Worm (Caenorhabditis elegans) whole organism, L2 larva: Measurements from ENCODE around the gene F41D9.2.

Experiments
- C34F6.9 ChIP-seq: fragments of 150-350 bp; optimal IDR thresholded peaks from 2 replicates; lab custom pipeline; 2014; ENCODE audit warnings: missing biosample characterization, missing genetic modification characterization
- F13H6.1 ChIP-seq: sonication (generic microtip); optimal IDR thresholded peaks from 2 replicates; lab custom pipeline; 2016; ENCODE audit warnings: missing genetic modification characterization, missing compliant biosample characterization
- R02D3.7 ChIP-seq: fragments of 150-350 bp; optimal IDR thresholded peaks from 2 replicates; lab custom pipeline; 2014; ENCODE audit warnings: missing biosample characterization, missing genetic modification characterization
- Y55F3AM.14 ChIP-seq: fragments of 200-800 bp; sonication (Bioruptor generic); optimal IDR thresholded peaks from 2 replicates; lab custom pipeline; 2018; ENCODE audit warnings: mild to moderate bottlenecking, missing genetic modification characterization, missing compliant biosample characterization
- ZK546.5 ChIP-seq: sonication (generic microtip); optimal IDR thresholded peaks from 2 replicates; lab custom pipeline; 2017; ENCODE audit warnings: missing biosample characterization, missing genetic modification characterization
- ama-1 ChIP-seq: fragments of 150-350 bp; optimal IDR thresholded peaks from 2 replicates; lab custom pipeline; 2018; ENCODE audit warnings: inconsistent platforms
- blmp-1 ChIP-seq: sonication (generic microtip); optimal IDR thresholded peaks from 2 replicates; lab custom pipeline; 2017; ENCODE audit warnings: missing genetic modification characterization, mild to moderate bottlenecking, missing compliant biosample characterization, antibody characterized with exemption, moderate library complexity; ENCODE audit not compliant: insufficient read depth
- ceh-16 ChIP-seq: fragments of 150-350 bp; optimal IDR thresholded peaks from 2 replicates; lab custom pipeline; 2014; ENCODE audit warnings: missing biosample characterization, missing genetic modification characterization
- ceh-82 ChIP-seq: fragments of 150-350 bp; optimal IDR thresholded peaks from 2 replicates; lab custom pipeline; 2014; ENCODE audit warnings: missing biosample characterization, missing genetic modification characterization
- crh-2 ChIP-seq: sonication (generic microtip); optimal IDR thresholded peaks from 2 replicates; lab custom pipeline; 2017; ENCODE audit warnings: missing biosample characterization, missing genetic modification characterization
- dmd-4 ChIP-seq: sonication (generic microtip); optimal IDR thresholded peaks from 2 replicates; lab custom pipeline; 2017; ENCODE audit warnings: missing biosample characterization, missing genetic modification characterization
- elt-1 ChIP-seq: fragments of 150-350 bp; optimal IDR thresholded peaks from 2 replicates; lab custom pipeline; 2014; ENCODE audit warnings: missing biosample characterization, missing genetic modification characterization
- elt-3 ChIP-seq: sonication (generic microtip); optimal IDR thresholded peaks from 2 replicates; lab custom pipeline; 2017; ENCODE audit warnings: missing biosample characterization, missing genetic modification characterization
- fos-1 ChIP-seq: fragments of 150-350 bp; optimal IDR thresholded peaks from 2 replicates; lab custom pipeline; 2014; ENCODE audit warnings: missing biosample characterization, missing genetic modification characterization
- gmeb-1 ChIP-seq: fragments of 150-350 bp; optimal IDR thresholded peaks from 2 replicates; lab custom pipeline; 2014; ENCODE audit warnings: missing biosample characterization, missing genetic modification characterization
- lin-11 ChIP-seq: fragments of 150-350 bp; sonication (generic microtip); optimal IDR thresholded peaks from 2 replicates; lab custom pipeline; 2014; ENCODE audit warnings: missing biosample characterization, missing genetic modification characterization, inconsistent platforms, mixed read lengths
- lin-13 ChIP-seq: fragments of 150-350 bp; optimal IDR thresholded peaks from 2 replicates; lab custom pipeline; 2014; ENCODE audit warnings: missing biosample characterization, missing genetic modification reagents, missing genetic modification characterization
- lin-39 ChIP-seq: fragments of 150-350 bp; optimal IDR thresholded peaks from 2 replicates; lab custom pipeline; 2014; ENCODE audit warnings: missing biosample characterization, missing genetic modification reagents, missing genetic modification characterization
- lsy-2 ChIP-seq, 2 experiments: fragments of 150-350 bp in 1 of 2; sonication (generic microtip) in 1 of 2; optimal IDR thresholded peaks; 2 replicates each; lab custom pipeline; 2014 to 2017; ENCODE audit warnings: missing biosample characterization in 2 of 2, missing genetic modification characterization in 2 of 2
- mab-5 ChIP-seq: fragments of 150-350 bp; optimal IDR thresholded peaks from 2 replicates; lab custom pipeline; 2014; ENCODE audit warnings: missing biosample characterization, missing genetic modification characterization
- mdl-1 ChIP-seq, 2 experiments: fragments of 150-350 bp in 1 of 2; sonication (generic microtip) in 1 of 2; optimal IDR thresholded peaks; 2 replicates each; lab custom pipeline; 2017; ENCODE audit warnings: missing biosample characterization in 2 of 2, missing genetic modification characterization in 2 of 2
- nhr-10 ChIP-seq: sonication (generic microtip); optimal IDR thresholded peaks from 2 replicates; lab custom pipeline; 2017; ENCODE audit warnings: missing biosample characterization, missing genetic modification characterization
- nhr-11 ChIP-seq: fragments of 150-350 bp; optimal IDR thresholded peaks from 2 replicates; lab custom pipeline; 2014; ENCODE audit warnings: missing biosample characterization, missing genetic modification characterization
- nhr-12 ChIP-seq: fragments of 150-350 bp; optimal IDR thresholded peaks from 2 replicates; lab custom pipeline; 2014; ENCODE audit warnings: missing biosample characterization, missing genetic modification characterization
- nhr-129 ChIP-seq: fragments of 150-350 bp; optimal IDR thresholded peaks from 2 replicates; lab custom pipeline; 2014; ENCODE audit warnings: missing biosample characterization, missing genetic modification characterization
- nhr-21 ChIP-seq: fragments of 150-350 bp; optimal IDR thresholded peaks from 2 replicates; lab custom pipeline; 2014; ENCODE audit warnings: missing biosample characterization, missing genetic modification characterization
- nhr-23 ChIP-seq: fragments of 150-350 bp; optimal IDR thresholded peaks from 2 replicates; lab custom pipeline; 2014; ENCODE audit warnings: missing biosample characterization, missing genetic modification reagents, missing genetic modification characterization
- nhr-25 ChIP-seq: fragments of 150-350 bp; sonication (generic microtip); optimal IDR thresholded peaks from 3 replicates; lab custom pipeline; 2014; ENCODE audit warnings: missing biosample characterization, missing genetic modification characterization
- peb-1 ChIP-seq: fragments of 150-350 bp; optimal IDR thresholded peaks from 2 replicates; lab custom pipeline; 2014; ENCODE audit warnings: missing biosample characterization, missing genetic modification characterization
- sem-4 ChIP-seq: fragments of 150-350 bp; optimal IDR thresholded peaks from 2 replicates; lab custom pipeline; 2014; ENCODE audit warnings: missing biosample characterization, missing genetic modification reagents, missing genetic modification characterization
- skn-1 ChIP-seq: sonication (generic microtip); optimal IDR thresholded peaks from 2 replicates; lab custom pipeline; 2017; ENCODE audit warnings: missing biosample characterization, missing genetic modification characterization
- sma-3 ChIP-seq: sonication (generic microtip); optimal IDR thresholded peaks from 2 replicates; lab custom pipeline; 2016; ENCODE audit warnings: missing genetic modification reagents, missing genetic modification characterization, missing compliant biosample characterization
- sma-9 ChIP-seq, 2 experiments: fragments of 150-350 bp in 1 of 2; sonication (generic microtip) in 1 of 2; optimal IDR thresholded peaks; 2 replicates each; lab custom pipeline; 2014 to 2016; ENCODE audit warnings: missing genetic modification characterization in 2 of 2, mild to moderate bottlenecking in 1 of 2, missing biosample characterization in 1 of 2, missing compliant biosample characterization in 1 of 2, missing genetic modification reagents in 1 of 2, moderate library complexity in 1 of 2
- snpc-4 ChIP-seq: fragments of 150-350 bp; optimal IDR thresholded peaks from 2 replicates; lab custom pipeline; 2014; ENCODE audit warnings: missing biosample characterization, missing genetic modification characterization
- unc-39 ChIP-seq: fragments of 150-350 bp; optimal IDR thresholded peaks from 2 replicates; lab custom pipeline; 2014; ENCODE audit warnings: missing biosample characterization, missing genetic modification characterization
- unc-55 ChIP-seq: fragments of 150-350 bp; sonication (generic microtip); optimal IDR thresholded peaks from 3 replicates; lab custom pipeline; 2014; ENCODE audit warnings: missing biosample characterization, missing genetic modification reagents, missing genetic modification characterization
- unc-62 ChIP-seq: fragments of 150-350 bp; optimal IDR thresholded peaks from 2 replicates; lab custom pipeline; 2014; ENCODE audit warnings: missing biosample characterization, missing genetic modification reagents, missing genetic modification characterization
- ztf-1 ChIP-seq: fragments of 200-800 bp; sonication (Bioruptor generic); conservative IDR thresholded peaks from 2 replicates; pipeline ENCODE4 v1.3.6; 2022; ENCODE audit warnings: missing genetic modification characterization, missing compliant biosample characterization
- ztf-11 ChIP-seq: sonication (generic microtip); optimal IDR thresholded peaks from 2 replicates; lab custom pipeline; 2017; ENCODE audit warnings: missing biosample characterization, missing genetic modification characterization
- ztf-4 ChIP-seq: fragments of 150-350 bp; optimal IDR thresholded peaks from 2 replicates; lab custom pipeline; 2014; ENCODE audit warnings: missing biosample characterization, missing genetic modification characterization

F41D9.2 gene

ce11 chrX:8424286-8424685, 39.5 kb upstream of the F41D9.2 start:
- TF ChIP-seq ceh-82, result no peak
- no peak for TF ChIP-seq blmp-1
- no peak for TF ChIP-seq Y55F3AM.14 (GFP tag; lab: Kevin White, UChicago)
- TF ChIP-seq F13H6.1 (tag; lab: Kevin White, UChicago), result no peak
- TF ChIP-seq ztf-11, result no peak
- no peak for TF ChIP-seq unc-55 (GFP tag; lab: Kevin White, UChicago)
- no peak for TF ChIP-seq C34F6.9
- no peak for TF ChIP-seq sma-9 (GFP tag; optimal IDR thresholded peaks at IDR 0.05; lab: Kevin White, UChicago)
- no peak for TF ChIP-seq sma-9 (tag; optimal IDR thresholded peaks at IDR 0.05; lab: Kevin White, UChicago)
- no peak for TF ChIP-seq ZK546.5
- no peak for TF ChIP-seq sem-4 (tag; lab: Kevin White, UChicago)
- no peak for TF ChIP-seq unc-39
- TF ChIP-seq nhr-23 (tag; lab: Kevin White, UChicago), result no peak
- TF ChIP-seq dmd-4, result no peak
- no peak for TF ChIP-seq mab-5 (tag; lab: Kevin White, UChicago)
- no peak for TF ChIP-seq ama-1 (lab: Kevin White, UChicago)

ce11 chrX:8423633-8424032, 38.9 kb upstream of the F41D9.2 start, which contains the start of gene tth-1:
Gene tth-1, minus strand, starts transcription at chrX:8423733.
- TF ChIP-seq mdl-1 (tag; optimal IDR thresholded peaks at IDR 0.05; lab: Kevin White, UChicago), result no peak
- TF ChIP-seq nhr-12, result no peak
- no peak for TF ChIP-seq gmeb-1 (tag; lab: Kevin White, UChicago)
- TF ChIP-seq nhr-10 (tag; lab: Kevin White, UChicago), result no peak
- TF ChIP-seq elt-3 (tag; lab: Kevin White, UChicago), result no peak
- TF ChIP-seq sma-9 (GFP tag; optimal IDR thresholded peaks at IDR 0.05; lab: Kevin White, UChicago), result no peak
- no peak for TF ChIP-seq sma-9 (tag; optimal IDR thresholded peaks at IDR 0.05; lab: Kevin White, UChicago)
- TF ChIP-seq unc-55 (GFP tag; lab: Kevin White, UChicago), result no peak
- TF ChIP-seq ceh-16, result no peak
- no peak for TF ChIP-seq nhr-11 (tag; lab: Kevin White, UChicago)
- TF ChIP-seq dmd-4, result no peak
- no peak for TF ChIP-seq ztf-1
- TF ChIP-seq lin-39 (tag; lab: Kevin White, UChicago), result no peak
- no peak for TF ChIP-seq ZK546.5
- TF ChIP-seq ztf-11, result no peak

- TF ChIP-seq ZK546.5 (no peak), unc-62 (GFP tag; lab: Kevin White, UChicago) (no peak), elt-1 (no peak), lsy-2 (tag; optimal IDR thresholded peaks at IDR 0.05; lab: Kevin White, UChicago) (no peak), nhr-10 (tag; lab: Kevin White, UChicago) (no peak), peb-1 (tag; lab: Kevin White, UChicago) (no peak), ceh-82 (no peak), ceh-16 (no peak), sma-3 (GFP tag; lab: Kevin White, UChicago) (no peak)
Observed at ce11 chrX:8423199-8423598, 38.5 kb upstream of the F41D9.2 start.

- peak; percentile 56 for TF ChIP-seq nhr-129
- peak; percentile 62 for TF ChIP-seq snpc-4 (tag; lab: Kevin White, UChicago)
- peak; percentile 99 for TF ChIP-seq crh-2 (tag; lab: Kevin White, UChicago)
- TF ChIP-seq lin-11 (tag; lab: Kevin White, UChicago), result peak; percentile 64
- TF ChIP-seq mab-5 (tag; lab: Kevin White, UChicago), result peak; percentile 52
- TF ChIP-seq sem-4 (tag; lab: Kevin White, UChicago), result peak; percentile 52
- TF ChIP-seq nhr-25 (tag; lab: Kevin White, UChicago), result peak; percentile 33
- peak; percentile 41 for TF ChIP-seq sma-3 (GFP tag; lab: Kevin White, UChicago)
- TF ChIP-seq ztf-1, result no peak
- peak; percentile 66 for TF ChIP-seq fos-1 (tag; lab: Kevin White, UChicago)
- TF ChIP-seq C34F6.9, result peak; percentile 69
- TF ChIP-seq sma-9 (GFP tag; optimal IDR thresholded peaks at IDR 0.05; lab: Kevin White, UChicago), result peak; percentile 50
- no peak for TF ChIP-seq sma-9 (tag; optimal IDR thresholded peaks at IDR 0.05; lab: Kevin White, UChicago)
- no peak for TF ChIP-seq Y55F3AM.14 (GFP tag; lab: Kevin White, UChicago)
- peak; percentile 66 for TF ChIP-seq lin-13
- no peak for TF ChIP-seq skn-1
- TF ChIP-seq R02D3.7, result peak; percentile 77
- TF ChIP-seq nhr-10 (tag; lab: Kevin White, UChicago), result no peak
- TF ChIP-seq gmeb-1 (tag; lab: Kevin White, UChicago), result peak; percentile 56
- TF ChIP-seq lsy-2 (tag; optimal IDR thresholded peaks at IDR 0.05; lab: Kevin White, UChicago), result peak in 1 of 2 experiments; percentile 73
- TF ChIP-seq unc-55 (GFP tag; lab: Kevin White, UChicago), result peak; percentile 70
- TF ChIP-seq nhr-21 (tag; lab: Kevin White, UChicago), result peak; percentile 49
- TF ChIP-seq nhr-12, result no peak
- peak; percentile 32 for TF ChIP-seq F13H6.1 (tag; lab: Kevin White, UChicago)
- no peak for TF ChIP-seq ztf-4 (tag; lab: Kevin White, UChicago)
Observed at ce11 chrX:8422020-8422419, 37.3 kb upstream of the F41D9.2 start, which contains the start of gene tag-123. Gene tag-123, minus strand, starts transcription at chrX:8422055.
